Fruit fly (Drosophila melanogaster): ENCODE measurements around the gene Lip1.

DNA sequence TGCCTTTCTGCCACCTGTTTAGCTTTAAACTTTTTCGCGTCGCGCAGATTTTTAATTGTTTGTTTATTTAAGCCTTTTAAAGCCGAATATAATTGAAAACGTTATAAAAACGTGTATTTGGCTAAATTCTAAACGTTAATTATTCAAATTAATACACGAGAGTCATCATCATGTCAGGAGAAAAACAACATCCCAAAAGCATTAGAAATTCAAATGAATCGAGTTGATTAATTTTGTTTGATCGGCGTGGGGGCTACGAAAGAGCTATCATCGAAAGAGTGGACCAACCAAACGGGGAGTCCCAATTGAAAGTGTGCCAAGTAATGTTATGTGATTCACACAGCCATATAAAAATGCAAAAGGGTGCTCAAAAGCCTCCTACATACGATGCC is 13.6 kb downstream of the Lip1 start:
- TF ChIP-seq nom (GFP tag; optimal IDR thresholded peaks at IDR 0.05) (no peak), ems (GFP tag; optimal IDR thresholded peaks at IDR 0.05) (no peak), Dbx (GFP tag; IDR thresholded peaks at IDR 0.05) (no peak), sob (GFP tag; IDR thresholded peaks at IDR 0.05) (no peak), CG30431 (GFP tag; optimal IDR thresholded peaks at IDR 0.05) (no peak), Hey (tag; optimal IDR thresholded peaks at IDR 0.05) (no peak), chm (GFP tag; IDR thresholded peaks at IDR 0.05) (no peak), nau (GFP tag; optimal IDR thresholded peaks at IDR 0.05) (no peak)
